Worm (Caenorhabditis elegans) whole organism, L4 larva: ENCODE results near the gene F35A5.1.
A peak's percentile ranks its signal among the peaks of the same experiment; 100 is the strongest.

Experiments
- F10B5.3 ChIP-seq: sonication (generic microtip); optimal IDR thresholded peaks from 2 replicates; lab custom pipeline; 2016; ENCODE audit warnings: mild to moderate bottlenecking, missing genetic modification characterization, missing compliant biosample characterization
- F26F4.8 ChIP-seq: fragments of 200-800 bp; sonication (Bioruptor generic); conservative IDR thresholded peaks from 2 replicates; pipeline ENCODE4 v1.3.6; 2022; ENCODE audit warnings: missing genetic modification characterization, missing compliant biosample characterization
- T26A8.4 ChIP-seq: fragments of 200-800 bp; sonication (Bioruptor generic); IDR thresholded peaks from 2 replicates; pipeline ENCODE4 v1.3.6; 2022; ENCODE audit warnings: missing genetic modification characterization, missing compliant biosample characterization
- Y48G9A.11 ChIP-seq: fragments of 200-800 bp; sonication (Bioruptor generic); IDR thresholded peaks from 2 replicates; pipeline ENCODE4 v1.3.6; 2022; ENCODE audit warnings: missing genetic modification reagents, missing genetic modification characterization, missing compliant biosample characterization
- ZK337.2 ChIP-seq: fragments of 200-800 bp; sonication (Bioruptor generic); IDR thresholded peaks from 2 replicates; pipeline ENCODE4 v1.3.6; 2022; ENCODE audit warnings: missing genetic modification reagents, missing genetic modification characterization, missing compliant biosample characterization
- ZK546.5 ChIP-seq, 2 experiments: sonication (generic microtip); optimal IDR thresholded peaks; 2 replicates each; lab custom pipeline; 2017; ENCODE audit warnings: missing biosample characterization in 2 of 2, missing genetic modification characterization in 2 of 2
- aly-2 ChIP-seq: sonication (generic microtip); optimal IDR thresholded peaks from 2 replicates; lab custom pipeline; 2018; ENCODE audit warnings: missing biosample characterization, missing genetic modification characterization
- ama-1 ChIP-seq: fragments of 150-350 bp; optimal IDR thresholded peaks from 2 replicates; lab custom pipeline; 2014; ENCODE audit warnings: inconsistent platforms, mixed read lengths
- ceh-28 ChIP-seq: fragments of 150-350 bp; optimal IDR thresholded peaks from 2 replicates; lab custom pipeline; 2014; ENCODE audit warnings: missing biosample characterization, missing genetic modification reagents, missing genetic modification characterization
- ceh-44 ChIP-seq: fragments of 200-800 bp; sonication (Bioruptor generic); IDR thresholded peaks from 2 replicates; pipeline ENCODE4 v1.3.6; 2022; ENCODE audit warnings: missing genetic modification reagents, missing genetic modification characterization, missing compliant biosample characterization
- ces-1 ChIP-seq: fragments of 150-350 bp; sonication (generic microtip); optimal IDR thresholded peaks from 4 replicates; lab custom pipeline; 2014; ENCODE audit warnings: missing biosample characterization, missing genetic modification reagents, missing genetic modification characterization
- daf-16 ChIP-seq, 3 experiments: sonication (generic microtip); optimal IDR thresholded peaks; 2 replicates each; lab custom pipeline; 2016 to 2017; ENCODE audit warnings: missing genetic modification characterization in 3 of 3, missing genetic modification reagents in 3 of 3, mild to moderate bottlenecking in 2 of 3, missing compliant biosample characterization in 2 of 3, missing biosample characterization in 1 of 3, moderate library complexity in 1 of 3
- dmd-6 ChIP-seq: fragments of 200-800 bp; sonication (Bioruptor generic); IDR thresholded peaks from 2 replicates; pipeline ENCODE4 v1.3.6; 2022; ENCODE audit warnings: missing genetic modification reagents, missing genetic modification characterization, missing compliant biosample characterization
- dmd-9 ChIP-seq: fragments of 200-800 bp; sonication (Bioruptor generic); IDR thresholded peaks from 2 replicates; pipeline ENCODE4 v1.3.6; 2022; ENCODE audit warnings: missing genetic modification reagents, missing genetic modification characterization, missing compliant biosample characterization
- duxl-1 ChIP-seq: sonication (generic microtip); optimal IDR thresholded peaks from 2 replicates; lab custom pipeline; 2016; ENCODE audit warnings: mild to moderate bottlenecking, missing genetic modification characterization, moderate library complexity, missing compliant biosample characterization; ENCODE audit not compliant: poor library complexity
- dve-1 ChIP-seq: sonication (generic microtip); optimal IDR thresholded peaks from 2 replicates; lab custom pipeline; 2017; ENCODE audit warnings: antibody characterized with exemption, mild to moderate bottlenecking, missing genetic modification characterization, missing compliant biosample characterization; ENCODE audit not compliant: insufficient read depth
- egl-27 ChIP-seq: sonication (generic microtip); optimal IDR thresholded peaks from 3 replicates; lab custom pipeline; 2017; ENCODE audit warnings: missing biosample characterization, missing genetic modification reagents, missing genetic modification characterization
- egl-43 ChIP-seq: fragments of 200-800 bp; sonication (Bioruptor generic); IDR thresholded peaks from 2 replicates; pipeline ENCODE4 v1.3.6; 2022; ENCODE audit warnings: missing genetic modification reagents, missing genetic modification characterization, missing compliant biosample characterization
- fkh-10 ChIP-seq: fragments of 150-350 bp; optimal IDR thresholded peaks from 2 replicates; lab custom pipeline; 2014; ENCODE audit warnings: missing biosample characterization, missing genetic modification reagents, missing genetic modification characterization
- fos-1 ChIP-seq: fragments of 150-350 bp; optimal IDR thresholded peaks from 2 replicates; lab custom pipeline; 2014; ENCODE audit warnings: missing biosample characterization, missing genetic modification characterization
- hif-1 ChIP-seq, 2 experiments: sonication (generic microtip); optimal IDR thresholded peaks; 2 replicates each; lab custom pipeline; 2016 to 2017; ENCODE audit warnings: missing compliant biosample characterization in 2 of 2, missing genetic modification characterization in 2 of 2, missing genetic modification reagents in 2 of 2, missing genotype in 2 of 2, mild to moderate bottlenecking in 1 of 2
- hlh-11 ChIP-seq: fragments of 200-800 bp; sonication (Bioruptor generic); optimal IDR thresholded peaks from 2 replicates; lab custom pipeline; 2018; ENCODE audit warnings: mild to moderate bottlenecking, missing genetic modification characterization, missing compliant biosample characterization
- hlh-30 ChIP-seq: sonication (generic microtip); optimal IDR thresholded peaks from 2 replicates; lab custom pipeline; 2017; ENCODE audit warnings: antibody characterized with exemption, mild to moderate bottlenecking, missing genetic modification characterization, missing compliant biosample characterization; ENCODE audit not compliant: insufficient read depth
- hmg-1.1 ChIP-seq: fragments of 200-800 bp; sonication (Bioruptor generic); IDR thresholded peaks from 2 replicates; pipeline ENCODE4 v1.3.6; 2022; ENCODE audit warnings: missing genetic modification reagents, missing genetic modification characterization, missing compliant biosample characterization
- jun-1 ChIP-seq: fragments of 150-350 bp; optimal IDR thresholded peaks from 2 replicates; lab custom pipeline; 2014; ENCODE audit warnings: missing biosample characterization, missing genetic modification reagents, missing genetic modification characterization
- lim-7 ChIP-seq: fragments of 200-800 bp; sonication (Bioruptor generic); IDR thresholded peaks from 2 replicates; pipeline ENCODE4 v1.3.6; 2022; ENCODE audit warnings: missing genetic modification characterization, missing compliant biosample characterization
- lin-1 ChIP-seq: fragments of 200-800 bp; sonication (Bioruptor generic); IDR thresholded peaks from 2 replicates; pipeline ENCODE4 v1.3.6; 2022; ENCODE audit warnings: missing genetic modification reagents, missing genetic modification characterization, missing compliant biosample characterization
- lin-13 ChIP-seq: fragments of 150-350 bp; optimal IDR thresholded peaks from 2 replicates; lab custom pipeline; 2014; ENCODE audit warnings: missing biosample characterization, missing genetic modification reagents, missing genetic modification characterization
- lin-15B ChIP-seq: fragments of 150-350 bp; sonication (generic microtip); optimal IDR thresholded peaks from 3 replicates; lab custom pipeline; 2014; ENCODE audit warnings: missing biosample characterization, missing genetic modification characterization
- lir-3 ChIP-seq: sonication (generic microtip); optimal IDR thresholded peaks from 2 replicates; lab custom pipeline; 2016; ENCODE audit warnings: mild to moderate bottlenecking, missing genetic modification characterization, missing compliant biosample characterization
- lsy-2 ChIP-seq, 2 experiments: fragments of 150-350 bp in 1 of 2; sonication (generic microtip) in 1 of 2; optimal IDR thresholded peaks; 2 replicates each; lab custom pipeline; 2014 to 2017; ENCODE audit warnings: missing biosample characterization in 2 of 2, missing genetic modification characterization in 2 of 2
- madf-9 ChIP-seq: fragments of 200-800 bp; sonication (Bioruptor generic); conservative IDR thresholded peaks from 2 replicates; pipeline ENCODE4 v1.3.6; 2022; ENCODE audit warnings: missing genetic modification reagents, missing genetic modification characterization, missing compliant biosample characterization
- mdl-1 ChIP-seq, 2 experiments: fragments of 150-350 bp in 1 of 2; sonication (generic microtip) in 1 of 2; optimal IDR thresholded peaks; 2 replicates each; lab custom pipeline; 2014 to 2017; ENCODE audit warnings: missing biosample characterization in 2 of 2, missing genetic modification characterization in 2 of 2
- mdt-29 ChIP-seq: fragments of 200-800 bp; sonication (Bioruptor generic); IDR thresholded peaks from 2 replicates; pipeline ENCODE4 v1.3.6; 2022; ENCODE audit warnings: missing genetic modification reagents, missing genetic modification characterization, missing compliant biosample characterization
- mxl-2 ChIP-seq: fragments of 200-800 bp; sonication (Bioruptor generic); conservative IDR thresholded peaks from 2 replicates; pipeline ENCODE4 v1.3.6; 2022; ENCODE audit warnings: missing genetic modification reagents, missing genetic modification characterization, missing compliant biosample characterization
- nhr-102 ChIP-seq: sonication (generic microtip); optimal IDR thresholded peaks from 2 replicates; lab custom pipeline; 2016; ENCODE audit warnings: mild to moderate bottlenecking, missing genetic modification characterization, moderate library complexity, missing compliant biosample characterization
- nhr-11 ChIP-seq: fragments of 150-350 bp; optimal IDR thresholded peaks from 2 replicates; lab custom pipeline; 2014; ENCODE audit warnings: missing biosample characterization, missing genetic modification characterization
- nhr-237 ChIP-seq: sonication (generic microtip); optimal IDR thresholded peaks from 2 replicates; lab custom pipeline; 2017; ENCODE audit warnings: missing biosample characterization, missing genetic modification characterization
- nhr-6 ChIP-seq: fragments of 150-350 bp; optimal IDR thresholded peaks from 2 replicates; lab custom pipeline; 2014; ENCODE audit warnings: missing biosample characterization, missing genetic modification characterization
- nhr-77 ChIP-seq: fragments of 150-350 bp; optimal IDR thresholded peaks from 2 replicates; lab custom pipeline; 2014; ENCODE audit warnings: missing biosample characterization, missing genetic modification characterization
- php-3 ChIP-seq: fragments of 200-800 bp; sonication (Bioruptor generic); IDR thresholded peaks from 2 replicates; pipeline ENCODE4 v1.3.6; 2022; ENCODE audit warnings: missing genetic modification reagents, missing genetic modification characterization, missing compliant biosample characterization
- snpc-4 ChIP-seq: fragments of 150-350 bp; optimal IDR thresholded peaks from 2 replicates; lab custom pipeline; 2014; ENCODE audit warnings: missing biosample characterization, missing genetic modification characterization
- spr-1 ChIP-seq: sonication (generic microtip); optimal IDR thresholded peaks from 2 replicates; lab custom pipeline; 2016; ENCODE audit warnings: mild to moderate bottlenecking, missing genetic modification characterization, missing compliant biosample characterization
- unc-39 ChIP-seq: sonication (generic microtip); optimal IDR thresholded peaks from 2 replicates; lab custom pipeline; 2017; ENCODE audit warnings: missing biosample characterization, missing genetic modification characterization
- unc-62 ChIP-seq, 3 experiments: fragments of 150-350 bp in 1 of 3; sonication (generic microtip); optimal IDR thresholded peaks in 2 of 3; peaks in 1 of 3; 1 replicate in 1 of 3; 2 replicates in 2 of 3; lab custom pipeline; 2014 to 2017; ENCODE audit warnings: missing biosample characterization in 3 of 3, missing genetic modification characterization in 3 of 3, missing genetic modification reagents in 3 of 3, missing genotype in 1 of 3
- vab-7 ChIP-seq: fragments of 200-800 bp; sonication (Bioruptor generic); IDR thresholded peaks from 2 replicates; pipeline ENCODE4 v1.3.6; 2022; ENCODE audit warnings: missing genetic modification reagents, missing genetic modification characterization, missing compliant biosample characterization
- zfp-2 ChIP-seq: sonication (generic microtip); optimal IDR thresholded peaks from 2 replicates; lab custom pipeline; 2016; ENCODE audit warnings: mild to moderate bottlenecking, missing genetic modification characterization, missing compliant biosample characterization
- zfp-3 ChIP-seq: fragments of 200-800 bp; sonication (Bioruptor generic); conservative IDR thresholded peaks from 2 replicates; pipeline ENCODE4 v1.3.6; 2022; ENCODE audit warnings: missing genetic modification reagents, missing genetic modification characterization, missing compliant biosample characterization
- zip-11 ChIP-seq: fragments of 200-800 bp; sonication (Bioruptor generic); IDR thresholded peaks from 2 replicates; pipeline ENCODE4 v1.3.6; 2022; ENCODE audit warnings: missing genetic modification characterization, missing compliant biosample characterization
- zip-2 ChIP-seq: fragments of 150-350 bp; optimal IDR thresholded peaks from 2 replicates; lab custom pipeline; 2014; ENCODE audit warnings: missing biosample characterization, missing genetic modification characterization
- ztf-11 ChIP-seq: fragments of 150-350 bp; optimal IDR thresholded peaks from 2 replicates; lab custom pipeline; 2014; ENCODE audit warnings: missing biosample characterization, missing genetic modification characterization

The F35A5.1 gene

DNA sequence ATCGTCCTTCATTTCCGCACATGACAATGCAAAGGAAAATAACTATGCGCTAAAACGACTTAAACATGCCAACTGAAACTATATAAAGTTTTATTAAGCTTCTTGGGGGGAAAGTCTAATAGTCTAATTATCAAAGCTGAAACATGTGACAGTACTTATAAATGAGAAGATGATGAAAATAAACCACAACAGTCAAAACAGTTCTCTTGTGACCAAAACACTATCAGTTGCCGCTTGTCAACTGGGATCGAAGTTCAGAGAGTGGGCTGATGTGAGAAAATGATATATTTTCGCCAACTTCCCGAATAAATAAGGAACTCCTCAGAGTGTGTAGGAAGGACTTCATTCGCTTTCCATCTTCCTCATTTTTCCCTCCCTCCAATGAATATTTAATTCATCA is 14.8 kb downstream of the F35A5.1 start (continued):
- TF ChIP-seq lim-7: no peak
- no peak for TF ChIP-seq hif-1 (tag; optimal IDR thresholded peaks at IDR 0.05; lab: Kevin White, UChicago)
- no peak for TF ChIP-seq ama-1
- no peak for TF ChIP-seq egl-43 (GFP tag; lab: Robert Waterston, UW)
- TF ChIP-seq lin-15B (tag; lab: Kevin White, UChicago): no peak
- peak; percentile 36 for TF ChIP-seq nhr-77 (tag; lab: Kevin White, UChicago)
- TF ChIP-seq fos-1 (tag; lab: Kevin White, UChicago): no peak
- no peak for TF ChIP-seq F26F4.8 (GFP tag; lab: Robert Waterston, UW)
- no peak for TF ChIP-seq ces-1 (GFP tag; lab: Kevin White, UChicago)
- TF ChIP-seq hlh-30 (tag; lab: Kevin White, UChicago): peak; percentile 52
- TF ChIP-seq dmd-9 (GFP tag; lab: Robert Waterston, UW): no peak
- TF ChIP-seq zip-2 (tag; lab: Kevin White, UChicago): no peak
- no peak for TF ChIP-seq ceh-44 (GFP tag; lab: Robert Waterston, UW)
- TF ChIP-seq fkh-10 (GFP tag; lab: Kevin White, UChicago): no peak
- TF ChIP-seq hmg-1.1: no peak
- TF ChIP-seq lin-13 (GFP tag; lab: Kevin White, UChicago): no peak
- TF ChIP-seq daf-16 (GFP tag; optimal IDR thresholded peaks at IDR 0.05; lab: Kevin White, UChicago): no peak
- TF ChIP-seq daf-16 (tag; optimal IDR thresholded peaks at IDR 0.05; lab: Kevin White, UChicago): peak; percentile 79
- no peak for TF ChIP-seq ztf-11 (tag; lab: Kevin White, UChicago)
- TF ChIP-seq zfp-3 (GFP tag; lab: Robert Waterston, UW): no peak
- TF ChIP-seq ZK546.5 (tag; optimal IDR thresholded peaks at IDR 0.05; lab: Kevin White, UChicago): no peak
- TF ChIP-seq duxl-1 (tag; lab: Kevin White, UChicago): no peak
- no peak for TF ChIP-seq unc-39
- no peak for TF ChIP-seq nhr-6 (tag; lab: Kevin White, UChicago)
- no peak for TF ChIP-seq aly-2
- no peak for TF ChIP-seq nhr-11 (tag; lab: Kevin White, UChicago)
- TF ChIP-seq T26A8.4: no peak
- no peak for TF ChIP-seq mdt-29
- TF ChIP-seq vab-7 (GFP tag; lab: Robert Waterston, UW): no peak
- no peak for TF ChIP-seq lsy-2 (tag; optimal IDR thresholded peaks at IDR 0.05; lab: Kevin White, UChicago)
- TF ChIP-seq snpc-4 (tag; lab: Kevin White, UChicago): no peak
- TF ChIP-seq ceh-28 (tag; lab: Kevin White, UChicago): no peak
- TF ChIP-seq zip-11: no peak
- TF ChIP-seq jun-1 (tag; lab: Kevin White, UChicago): no peak
- TF ChIP-seq dmd-6 (GFP tag; lab: Robert Waterston, UW): peak; percentile 50; the same call in 1 of the 2 replicates
- no peak for TF ChIP-seq madf-9 (GFP tag; lab: Robert Waterston, UW)
- no peak for TF ChIP-seq nhr-237
- no peak for TF ChIP-seq mxl-2 (GFP tag; lab: Robert Waterston, UW)
- TF ChIP-seq spr-1 (tag; lab: Kevin White, UChicago): no peak
- no peak for TF ChIP-seq F10B5.3 (tag; lab: Kevin White, UChicago)
- peak; percentile 71 for TF ChIP-seq dve-1 (tag; lab: Kevin White, UChicago)
- peak; percentile 25 for TF ChIP-seq nhr-102 (tag; lab: Kevin White, UChicago)
- TF ChIP-seq lin-1: no peak
- no peak for TF ChIP-seq zfp-2 (tag; lab: Kevin White, UChicago)
- peak; percentile 67; the same call in 1 of the 2 replicates for TF ChIP-seq php-3 (GFP tag; lab: Robert Waterston, UW)
- TF ChIP-seq Y48G9A.11 (GFP tag; lab: Robert Waterston, UW): no peak
- TF ChIP-seq hlh-11 (tag; lab: Kevin White, UChicago): peak; percentile 44
- TF ChIP-seq ZK337.2 (GFP tag; lab: Robert Waterston, UW): no peak
- TF ChIP-seq unc-62 (GFP tag; optimal IDR thresholded peaks at IDR 0.05 in 1 of 2; lab: Kevin White, UChicago): peak in 1 of 2 experiments; percentile 54
- no peak for TF ChIP-seq unc-62 (tag; optimal IDR thresholded peaks at IDR 0.05; lab: Kevin White, UChicago)
- no peak for TF ChIP-seq lir-3 (tag; lab: Kevin White, UChicago)
- TF ChIP-seq mdl-1 (tag; optimal IDR thresholded peaks at IDR 0.05; lab: Kevin White, UChicago): peak in 1 of 2 experiments; percentile 42
- no peak for TF ChIP-seq egl-27 (tag; lab: Kevin White, UChicago)
